Worm (Caenorhabditis elegans) whole organism, midembryonic: ENCODE results near the gene crh-1.

Source experiments
- T22C8.4 ChIP-seq: fragments of 200-800 bp; sonication (Bioruptor generic); IDR thresholded peaks from 2 replicates; pipeline ENCODE4 v1.3.6; 2022; ENCODE audit warnings: missing genetic modification characterization, missing compliant biosample characterization
- cog-1 ChIP-seq: sonication (generic microtip); optimal IDR thresholded peaks from 2 replicates; lab custom pipeline; 2016; ENCODE audit warnings: missing genetic modification characterization, missing compliant biosample characterization
- flt-1 ChIP-seq: fragments of 200-800 bp; sonication (Bioruptor generic); IDR thresholded peaks from 2 replicates; pipeline ENCODE4 v1.3.6; 2022; ENCODE audit warnings: missing genetic modification characterization, missing compliant biosample characterization
- klf-2 ChIP-seq: fragments of 200-800 bp; sonication (Bioruptor generic); conservative IDR thresholded peaks from 2 replicates; pipeline ENCODE4 v1.3.6; 2022; ENCODE audit warnings: missing genetic modification reagents, missing genetic modification characterization, missing compliant biosample characterization
- tab-1 ChIP-seq: fragments of 200-800 bp; sonication (Bioruptor generic); IDR thresholded peaks from 2 replicates; pipeline ENCODE4 v1.3.6; 2022; ENCODE audit warnings: missing genetic modification characterization, missing compliant biosample characterization
- ztf-29 ChIP-seq: fragments of 200-800 bp; sonication (Bioruptor generic); IDR thresholded peaks from 2 replicates; pipeline ENCODE4 v1.3.6; 2022; ENCODE audit warnings: missing genetic modification reagents, missing genetic modification characterization, missing compliant biosample characterization

DNA sequence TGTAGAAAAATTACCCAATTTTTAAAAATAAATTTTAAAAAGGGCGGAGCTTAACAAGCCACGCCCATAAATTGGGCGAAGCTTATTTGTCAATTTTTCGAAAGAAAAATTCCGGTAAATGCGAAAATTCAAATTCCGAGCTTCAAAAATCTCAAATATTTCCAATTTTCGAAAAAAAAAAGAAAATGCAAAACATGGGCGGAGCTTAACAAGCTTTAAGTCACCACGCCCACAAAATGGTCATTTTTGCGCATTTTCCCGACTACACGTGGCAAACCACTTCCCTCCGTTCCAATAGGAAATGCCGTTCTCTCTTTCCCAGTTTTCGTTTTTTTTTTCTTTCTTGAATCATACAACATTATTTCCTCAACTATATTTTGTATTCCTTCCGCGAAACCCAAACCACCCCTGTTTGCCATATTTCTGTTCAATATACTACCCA is 37.0 kb downstream of the crh-1 start:
- no peak for TF ChIP-seq tab-1 (GFP tag; lab: Robert Waterston, UW)
- TF ChIP-seq T22C8.4 (GFP tag; lab: Robert Waterston, UW) = no peak
- TF ChIP-seq klf-2 (GFP tag; lab: Robert Waterston, UW) = no peak
- TF ChIP-seq ztf-29 = no peak
- no peak for TF ChIP-seq cog-1
- no peak for TF ChIP-seq flt-1 (GFP tag; lab: Robert Waterston, UW)
